Worm (Caenorhabditis elegans): ENCODE results near the gene argn-1.

The argn-1 gene

ce11 chrX:5629941-5630340, at the start of gene argn-1:
Gene argn-1, plus strand, starts transcription at chrX:5630023.
- TF ChIP-seq B0310.2 (tag; optimal IDR thresholded peaks at IDR 0.05) (no peak), sea-1 (GFP tag; conservative IDR thresholded peaks at IDR 0.05) (no peak), hmg-4 (GFP tag; optimal IDR thresholded peaks at IDR 0.05) (no peak), tra-4 (tag; optimal IDR thresholded peaks at IDR 0.05) (no peak), flt-1 (GFP tag; IDR thresholded peaks at IDR 0.05) (no peak), ets-7 (tag; optimal IDR thresholded peaks at IDR 0.05) (no peak), tbx-37 (GFP tag; conservative IDR thresholded peaks at IDR 0.05) (no peak), ceh-13 (GFP tag; optimal IDR thresholded peaks at IDR 0.05) (no peak), hnd-1 (tag; optimal IDR thresholded peaks at IDR 0.05) (no peak), scrt-1 (GFP tag; IDR thresholded peaks at IDR 0.05) (no peak), tbx-11 (GFP tag; IDR thresholded peaks at IDR 0.05) (no peak), pes-1 (GFP tag; IDR thresholded peaks at IDR 0.05) (no peak), aly-1 (tag; optimal IDR thresholded peaks at IDR 0.05) (no peak), ceh-36 (tag; optimal IDR thresholded peaks at IDR 0.05) (no peak)

ce11 chrX:5591830-5592229, 38.0 kb upstream of the argn-1 start:
- peak; percentile 10 for TF ChIP-seq aly-1 (tag; optimal IDR thresholded peaks at IDR 0.05)
- TF ChIP-seq flt-1 (GFP tag; IDR thresholded peaks at IDR 0.05) = 0 out of 2 replicates have a peak, but pooled peaks have one; percentile 14
- no peak for TF ChIP-seq tbx-11 (GFP tag; IDR thresholded peaks at IDR 0.05)
- TF ChIP-seq F13C5.2 (tag; optimal IDR thresholded peaks at IDR 0.05) = peak; percentile 60
- TF ChIP-seq sea-1 (GFP tag; conservative IDR thresholded peaks at IDR 0.05) = 0 out of 2 replicates have a peak, but pooled peaks have one; percentile 36
- no peak for TF ChIP-seq ets-7 (tag; optimal IDR thresholded peaks at IDR 0.05)
- peak; percentile 83 for TF ChIP-seq hmg-4 (GFP tag; optimal IDR thresholded peaks at IDR 0.05)
- no peak for TF ChIP-seq hnd-1 (tag; optimal IDR thresholded peaks at IDR 0.05)

ce11 chrX:5592517-5593183, 37.2 kb upstream of the argn-1 start, which contains the start of gene unc-97:
Gene unc-97, plus strand, starts transcription at chrX:5593133.
- TF ChIP-seq aly-1 (tag; optimal IDR thresholded peaks at IDR 0.05) (no peak), flt-1 (GFP tag; IDR thresholded peaks at IDR 0.05) (no peak), hnd-1 (tag; optimal IDR thresholded peaks at IDR 0.05) (no peak), tbx-37 (GFP tag; conservative IDR thresholded peaks at IDR 0.05) (no peak), pes-1 (GFP tag; IDR thresholded peaks at IDR 0.05) (no peak), ets-7 (tag; optimal IDR thresholded peaks at IDR 0.05) (no peak), ceh-36 (tag; optimal IDR thresholded peaks at IDR 0.05) (no peak), tra-4 (tag; optimal IDR thresholded peaks at IDR 0.05) (no peak)

ce11 chrX:5599224-5599623, 30.6 kb upstream of the argn-1 start, which contains the start of gene sulp-2:
Gene sulp-2, minus strand, starts transcription at chrX:5599330.
- no peak for TF ChIP-seq hnd-1 (tag; optimal IDR thresholded peaks at IDR 0.05)
- no peak for TF ChIP-seq pes-1 (GFP tag; IDR thresholded peaks at IDR 0.05)
- no peak for TF ChIP-seq flt-1 (GFP tag; IDR thresholded peaks at IDR 0.05)
- TF ChIP-seq ceh-36 (tag; optimal IDR thresholded peaks at IDR 0.05) = no peak
- no peak for TF ChIP-seq aly-1 (tag; optimal IDR thresholded peaks at IDR 0.05)
- no peak for TF ChIP-seq ama-1 (optimal IDR thresholded peaks at IDR 0.05)
- TF ChIP-seq ceh-13 (GFP tag; optimal IDR thresholded peaks at IDR 0.05) = no peak
- TF ChIP-seq tra-4 (tag; optimal IDR thresholded peaks at IDR 0.05) = no peak
- no peak for TF ChIP-seq sea-1 (GFP tag; conservative IDR thresholded peaks at IDR 0.05)
- TF ChIP-seq scrt-1 (GFP tag; IDR thresholded peaks at IDR 0.05) = no peak
- TF ChIP-seq F13C5.2 (tag; optimal IDR thresholded peaks at IDR 0.05) = no peak
- no peak for TF ChIP-seq tbx-37 (GFP tag; conservative IDR thresholded peaks at IDR 0.05)
- TF ChIP-seq hmbx-1 (tag; optimal IDR thresholded peaks at IDR 0.05) = no peak
- no peak for TF ChIP-seq tbx-11 (GFP tag; IDR thresholded peaks at IDR 0.05)
- TF ChIP-seq hmg-4 (GFP tag; optimal IDR thresholded peaks at IDR 0.05) = no peak
- no peak for TF ChIP-seq ets-7 (tag; optimal IDR thresholded peaks at IDR 0.05)

ce11 chrX:5603338-5603816, 26.4 kb upstream of the argn-1 start, which contains the start of gene F14D12.1:
Gene F14D12.1, plus strand, starts transcription at chrX:5603766.
- TF ChIP-seq ama-1 (optimal IDR thresholded peaks at IDR 0.05) = no peak
- no peak for TF ChIP-seq tbx-11 (GFP tag; IDR thresholded peaks at IDR 0.05)
- TF ChIP-seq tra-4 (tag; optimal IDR thresholded peaks at IDR 0.05) = no peak
- TF ChIP-seq B0310.2 (tag; optimal IDR thresholded peaks at IDR 0.05) = no peak
- no peak for TF ChIP-seq ets-7 (tag; optimal IDR thresholded peaks at IDR 0.05)
- no peak for TF ChIP-seq hnd-1 (tag; optimal IDR thresholded peaks at IDR 0.05)
- no peak for TF ChIP-seq F13C5.2 (tag; optimal IDR thresholded peaks at IDR 0.05)
- no peak for TF ChIP-seq aly-1 (tag; optimal IDR thresholded peaks at IDR 0.05)
- no peak for TF ChIP-seq ceh-13 (GFP tag; optimal IDR thresholded peaks at IDR 0.05)
- TF ChIP-seq ceh-36 (tag; optimal IDR thresholded peaks at IDR 0.05) = no peak
- TF ChIP-seq scrt-1 (GFP tag; IDR thresholded peaks at IDR 0.05) = no peak
- no peak for TF ChIP-seq tbx-37 (GFP tag; conservative IDR thresholded peaks at IDR 0.05)
- TF ChIP-seq pes-1 (GFP tag; IDR thresholded peaks at IDR 0.05) = no peak
- no peak for TF ChIP-seq flt-1 (GFP tag; IDR thresholded peaks at IDR 0.05)
- TF ChIP-seq hmg-4 (GFP tag; optimal IDR thresholded peaks at IDR 0.05) = no peak

- no peak for TF ChIP-seq tra-4 (tag; optimal IDR thresholded peaks at IDR 0.05)
- TF ChIP-seq F13C5.2 (tag; optimal IDR thresholded peaks at IDR 0.05) = no peak
- no peak for TF ChIP-seq ama-1 (optimal IDR thresholded peaks at IDR 0.05)
Measured at ce11 chrX:5605049-5605448, 24.8 kb upstream of the argn-1 start.

ce11 chrX:5611155-5611554, 18.7 kb upstream of the argn-1 start, which contains the start of gene octr-1:
Gene octr-1, minus strand, starts transcription at chrX:5611255.
- TF ChIP-seq ceh-13 (GFP tag; optimal IDR thresholded peaks at IDR 0.05) = no peak
- TF ChIP-seq tbx-37 (GFP tag; conservative IDR thresholded peaks at IDR 0.05) = no peak
- no peak for TF ChIP-seq tbx-11 (GFP tag; IDR thresholded peaks at IDR 0.05)
- TF ChIP-seq hmg-4 (GFP tag; optimal IDR thresholded peaks at IDR 0.05) = no peak
- TF ChIP-seq ceh-36 (tag; optimal IDR thresholded peaks at IDR 0.05) = no peak
- TF ChIP-seq aly-1 (tag; optimal IDR thresholded peaks at IDR 0.05) = no peak
- TF ChIP-seq flt-1 (GFP tag; IDR thresholded peaks at IDR 0.05) = no peak
- no peak for TF ChIP-seq F13C5.2 (tag; optimal IDR thresholded peaks at IDR 0.05)
- no peak for TF ChIP-seq pes-1 (GFP tag; IDR thresholded peaks at IDR 0.05)
- TF ChIP-seq B0310.2 (tag; optimal IDR thresholded peaks at IDR 0.05) = no peak
- TF ChIP-seq tra-4 (tag; optimal IDR thresholded peaks at IDR 0.05) = no peak
- no peak for TF ChIP-seq sea-1 (GFP tag; conservative IDR thresholded peaks at IDR 0.05)
- no peak for TF ChIP-seq hmbx-1 (tag; optimal IDR thresholded peaks at IDR 0.05)
- TF ChIP-seq scrt-1 (GFP tag; IDR thresholded peaks at IDR 0.05) = no peak
- no peak for TF ChIP-seq ama-1 (optimal IDR thresholded peaks at IDR 0.05)
- TF ChIP-seq ets-7 (tag; optimal IDR thresholded peaks at IDR 0.05) = no peak
- TF ChIP-seq hnd-1 (tag; optimal IDR thresholded peaks at IDR 0.05) = no peak
